Worm (Caenorhabditis elegans): Measurements from ENCODE around the gene B0507.5.

- no peak for TF ChIP-seq flh-1 (GFP tag; optimal IDR thresholded peaks at IDR 0.05)
- no peak for TF ChIP-seq mep-1 (tag; optimal IDR thresholded peaks at IDR 0.05)
Observed at ce11 chrV:8768481-8768959, 15.0 kb downstream of the B0507.5 start, which contains the start of gene B0507.3.
